Worm (Caenorhabditis elegans) whole organism, L1 larva: ENCODE results near the gene ndx-3.

Source experiments
- Y116A8C.19 ChIP-seq: sonication (generic microtip); optimal IDR thresholded peaks from 2 replicates; lab custom pipeline; 2016; ENCODE audit warnings: missing compliant biosample characterization, missing genetic modification characterization, borderline replicate concordance
- ceh-8 ChIP-seq: fragments of 200-800 bp; sonication (Bioruptor generic); optimal IDR thresholded peaks from 2 replicates; lab custom pipeline; 2018; ENCODE audit warnings: mild to moderate bottlenecking, missing genetic modification characterization, moderate library complexity, missing compliant biosample characterization
- dpl-1 ChIP-seq, 3 experiments: fragments of 150-350 bp in 2 of 3; sonication (generic microtip) in 1 of 3; optimal IDR thresholded peaks; 2 replicates each; lab custom pipeline; 2014 to 2017; ENCODE audit warnings: missing biosample characterization in 3 of 3, missing genetic modification characterization in 3 of 3, missing genetic modification reagents in 3 of 3
- efl-1 ChIP-seq, 4 experiments: fragments of 150-350 bp; optimal IDR thresholded peaks in 3 of 4; peaks in 1 of 4; 1 replicate in 1 of 4; 2 replicates in 3 of 4; lab custom pipeline; 2014; ENCODE audit warnings: missing biosample characterization in 2 of 4, missing genetic modification characterization in 2 of 4, missing genetic modification reagents in 2 of 4
- grh-1 ChIP-seq: fragments of 200-800 bp; sonication (Bioruptor generic); IDR thresholded peaks from 2 replicates; pipeline ENCODE4 v1.3.6; 2022; ENCODE audit warnings: missing genetic modification reagents, missing genetic modification characterization, missing compliant biosample characterization
- jun-1 ChIP-seq: fragments of 150-350 bp; optimal IDR thresholded peaks from 2 replicates; lab custom pipeline; 2014; ENCODE audit warnings: missing biosample characterization, missing genetic modification reagents, missing genetic modification characterization
- lin-13 ChIP-seq: fragments of 150-350 bp; optimal IDR thresholded peaks from 2 replicates; lab custom pipeline; 2014; ENCODE audit warnings: missing biosample characterization, missing genetic modification reagents, missing genetic modification characterization
- lin-35 ChIP-seq, 2 experiments: fragments of 150-350 bp; optimal IDR thresholded peaks; 2 replicates each; lab custom pipeline; 2014; ENCODE audit warnings: missing biosample characterization in 2 of 2, missing genetic modification characterization in 2 of 2, missing genetic modification reagents in 2 of 2
- mdl-1 ChIP-seq, 2 experiments: fragments of 150-350 bp; optimal IDR thresholded peaks; 2 replicates each; lab custom pipeline; 2014 to 2017; ENCODE audit warnings: missing biosample characterization in 2 of 2, missing genetic modification characterization in 2 of 2, inconsistent platforms in 1 of 2
- nhr-20 ChIP-seq: sonication (generic microtip); optimal IDR thresholded peaks from 2 replicates; lab custom pipeline; 2016; ENCODE audit warnings: mild to moderate bottlenecking, missing genetic modification characterization, missing compliant biosample characterization
- nhr-47 ChIP-seq: sonication (generic microtip); optimal IDR thresholded peaks from 2 replicates; lab custom pipeline; 2016; ENCODE audit warnings: mild to moderate bottlenecking, missing genetic modification characterization, moderate library complexity, missing compliant biosample characterization
- nhr-71 ChIP-seq: sonication (generic microtip); optimal IDR thresholded peaks from 2 replicates; lab custom pipeline; 2016; ENCODE audit warnings: mild to moderate bottlenecking, missing genetic modification characterization, moderate library complexity, missing compliant biosample characterization
- unc-62 ChIP-seq: fragments of 150-350 bp; optimal IDR thresholded peaks from 2 replicates; lab custom pipeline; 2014; ENCODE audit warnings: missing biosample characterization, missing genetic modification reagents, missing genetic modification characterization

The ndx-3 gene

DNA sequence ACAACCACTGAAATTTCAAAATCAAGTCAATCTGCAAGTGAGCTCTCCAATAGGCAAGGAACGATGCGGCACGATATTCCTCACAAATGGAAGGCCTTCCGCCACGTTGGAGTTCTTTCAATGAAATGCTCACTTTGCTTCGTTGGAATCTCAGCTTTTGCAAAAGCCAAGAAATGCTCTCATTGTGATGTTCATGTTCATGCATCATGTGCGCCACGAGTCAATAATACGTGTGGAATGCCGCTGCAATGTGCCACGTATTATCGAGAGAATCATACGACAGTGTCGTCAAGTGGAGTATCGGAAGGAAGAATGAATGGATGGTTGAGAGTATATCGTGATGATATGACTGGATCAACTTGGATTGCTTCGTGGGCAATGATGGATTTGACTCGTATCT is 48.5 kb downstream of the ndx-3 start:
- TF ChIP-seq nhr-20 (tag; lab: Kevin White, UChicago) (no peak), efl-1 (optimal IDR thresholded peaks at IDR 0.05; lab: Kevin White, UChicago) (no peak), efl-1 (GFP tag; optimal IDR thresholded peaks at IDR 0.05 in 1 of 2; lab: Kevin White, UChicago) (peak in 1 of 2 experiments; percentile 94), lin-13 (GFP tag; lab: Kevin White, UChicago) (no peak), Y116A8C.19 (tag; lab: Kevin White, UChicago) (no peak), dpl-1 (GFP tag; optimal IDR thresholded peaks at IDR 0.05; lab: Kevin White, UChicago) (no peak)
- TF ChIP-seq, all 84 proteins: peak for 1

DNA sequence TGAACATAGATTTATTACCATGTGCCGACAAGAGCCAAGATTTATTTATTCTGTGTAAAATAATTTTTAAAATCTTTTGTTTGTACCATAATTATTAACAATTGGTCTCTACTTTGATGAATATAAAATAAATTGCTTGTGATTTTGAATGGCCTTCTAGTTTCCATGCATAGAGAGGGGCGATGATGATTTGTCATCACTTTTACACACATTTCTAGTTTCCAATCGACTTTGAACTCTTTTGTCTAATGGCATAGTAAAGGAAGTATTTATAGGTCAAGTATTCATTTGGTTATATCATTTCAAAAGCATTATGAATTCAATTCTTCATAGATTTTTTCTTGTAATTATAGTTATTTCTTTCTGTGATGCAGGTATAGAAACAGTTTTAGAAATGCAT is 50.3 kb downstream of the ndx-3 start, which contains the start of gene F59A6.10:
F59A6.10 (plus strand) TSS at position 301 of the 400 bp plus-strand sequence.
- TF ChIP-seq mdl-1 (tag; optimal IDR thresholded peaks at IDR 0.05; lab: Kevin White, UChicago): no peak
- TF ChIP-seq ceh-8 (GFP tag; lab: Kevin White, UChicago): no peak
- TF ChIP-seq nhr-71 (tag; lab: Kevin White, UChicago): no peak
- no peak for TF ChIP-seq jun-1
- no peak for TF ChIP-seq unc-62
- no peak for TF ChIP-seq lin-35 (GFP tag; optimal IDR thresholded peaks at IDR 0.05; lab: Kevin White, UChicago)
- no peak for TF ChIP-seq nhr-47 (tag; lab: Kevin White, UChicago)
- no peak for TF ChIP-seq grh-1
